Fruit fly (Drosophila melanogaster) whole organism, embryonic: Measurements from ENCODE around the gene dib.

ENCODE experiments used
- ATbp ChIP-seq: fragments of 200-800 bp; sonication (Bioruptor generic); optimal IDR thresholded peaks from 2 replicates; lab custom pipeline; 2017; ENCODE audit warnings: missing biosample characterization, mild to moderate bottlenecking, missing genetic modification characterization, missing genetic modification reagents
- B-H2 ChIP-seq: fragments of 200-800 bp; sonication (Bioruptor generic); optimal IDR thresholded peaks from 2 replicates; lab custom pipeline; 2018; ENCODE audit warnings: missing biosample characterization, mild to moderate bottlenecking, missing genetic modification characterization
- Blimp-1 ChIP-seq: fragments of 200-800 bp; sonication (Bioruptor generic); optimal IDR thresholded peaks from 3 replicates; lab custom pipeline; 2018; ENCODE audit warnings: missing biosample characterization, missing genetic modification characterization, mild to moderate bottlenecking, moderate library complexity, missing genetic modification reagents
- CG11723 ChIP-seq: fragments of 200-800 bp; sonication (Bioruptor generic); optimal IDR thresholded peaks from 2 replicates; lab custom pipeline; 2017; ENCODE audit warnings: missing biosample characterization, mild to moderate bottlenecking, missing genetic modification characterization
- CG12155 ChIP-seq: fragments of 200-800 bp; sonication (Bioruptor generic); optimal IDR thresholded peaks from 3 replicates; lab custom pipeline; 2016; ENCODE audit warnings: missing biosample characterization, missing genetic modification characterization
- CG12299 ChIP-seq: fragments of 200-800 bp; sonication (Bioruptor generic); optimal IDR thresholded peaks from 2 replicates; lab custom pipeline; 2018; ENCODE audit warnings: missing biosample characterization, mild to moderate bottlenecking, missing genetic modification characterization
- CG13424 ChIP-seq: fragments of 200-800 bp; sonication (Bioruptor generic); optimal IDR thresholded peaks from 2 replicates; lab custom pipeline; 2019; ENCODE audit warnings: missing biosample characterization, mild to moderate bottlenecking, missing genetic modification characterization, moderate library complexity
- CG14050 ChIP-seq: fragments of 200-800 bp; sonication (Bioruptor generic); IDR thresholded peaks from 3 replicates; pipeline ENCODE4 v1.3.6; 2022; ENCODE audit warnings: missing biosample characterization, missing genetic modification characterization
- CG1602 ChIP-seq: fragments of 200-800 bp; sonication (Bioruptor generic); optimal IDR thresholded peaks from 3 replicates; lab custom pipeline; 2016; ENCODE audit warnings: missing biosample characterization, missing genetic modification characterization
- CG1603 ChIP-seq: fragments of 200-800 bp; sonication (Bioruptor generic); optimal IDR thresholded peaks from 2 replicates; lab custom pipeline; 2019; ENCODE audit warnings: missing biosample characterization, mild to moderate bottlenecking, missing genetic modification characterization, moderate library complexity
- CG16813 ChIP-seq: fragments of 200-800 bp; sonication (Bioruptor generic); IDR thresholded peaks from 3 replicates; pipeline ENCODE4 v1.3.6; 2022; ENCODE audit warnings: missing biosample characterization, missing genetic modification characterization; ENCODE audit not compliant: partially characterized antibody
- CG18619 ChIP-seq: fragments of 200-800 bp; sonication (Bioruptor generic); optimal IDR thresholded peaks from 3 replicates; lab custom pipeline; 2017; ENCODE audit warnings: missing biosample characterization, mild to moderate bottlenecking, missing genetic modification characterization
- CG32532 ChIP-seq: fragments of 200-800 bp; sonication (Bioruptor generic); IDR thresholded peaks from 2 replicates; pipeline ENCODE4 v1.3.6; 2022; ENCODE audit warnings: missing biosample characterization, missing genetic modification characterization
- CG34224 ChIP-seq: fragments of 200-800 bp; sonication (Bioruptor generic); IDR thresholded peaks from 3 replicates; pipeline ENCODE4 v1.3.6; 2022; ENCODE audit warnings: missing biosample characterization, missing genetic modification characterization; ENCODE audit not compliant: partially characterized antibody
- CG4360 ChIP-seq: fragments of 200-800 bp; sonication (Bioruptor generic); IDR thresholded peaks from 2 replicates; pipeline ENCODE4 v1.3.6; 2022; ENCODE audit warnings: missing biosample characterization, missing genetic modification characterization
- CG4730 ChIP-seq: fragments of 200-800 bp; sonication (Bioruptor generic); IDR thresholded peaks from 2 replicates; pipeline ENCODE4 v1.3.6; 2022; ENCODE audit warnings: missing biosample characterization, missing genetic modification characterization
- CG5245 ChIP-seq: fragments of 200-800 bp; sonication (Bioruptor generic); optimal IDR thresholded peaks from 3 replicates; lab custom pipeline; 2016; ENCODE audit warnings: missing biosample characterization, missing genetic modification characterization
- CG8290 ChIP-seq, 3 experiments: fragments of 200-800 bp; sonication (Bioruptor generic); optimal IDR thresholded peaks; 2 replicates each; lab custom pipeline; 2016 to 2019; ENCODE audit warnings: missing biosample characterization in 3 of 3, missing genetic modification characterization in 3 of 3, mild to moderate bottlenecking in 2 of 3, moderate library complexity in 1 of 3
- CG9727 ChIP-seq: fragments of 200-800 bp; sonication (Bioruptor generic); optimal IDR thresholded peaks from 3 replicates; lab custom pipeline; 2017; ENCODE audit warnings: missing biosample characterization, mild to moderate bottlenecking, missing genetic modification characterization
- CG9876 ChIP-seq: fragments of 200-800 bp; sonication (Bioruptor generic); optimal IDR thresholded peaks from 2 replicates; lab custom pipeline; 2016; ENCODE audit warnings: missing biosample characterization, missing genetic modification characterization
- CHES-1-like ChIP-seq: fragments of 200-800 bp; sonication (Bioruptor generic); optimal IDR thresholded peaks from 2 replicates; lab custom pipeline; 2016; ENCODE audit warnings: missing biosample characterization, missing genetic modification characterization
- CTCF ChIP-seq: fragments of 200-800 bp; sonication (Bioruptor generic); optimal IDR thresholded peaks from 2 replicates; lab custom pipeline; 2017; ENCODE audit warnings: missing biosample characterization, mild to moderate bottlenecking, missing genetic modification characterization, moderate library complexity
- CoRest ChIP-seq: fragments of 200-800 bp; sonication (Bioruptor generic); optimal IDR thresholded peaks from 3 replicates; lab custom pipeline; 2018; ENCODE audit warnings: missing biosample characterization, mild to moderate bottlenecking, missing genetic modification characterization, moderate library complexity
- D19B ChIP-seq: fragments of 200-800 bp; sonication (Bioruptor generic); optimal IDR thresholded peaks from 2 replicates; lab custom pipeline; 2017; ENCODE audit warnings: missing biosample characterization, mild to moderate bottlenecking, missing genetic modification characterization
- Dad ChIP-seq: fragments of 200-800 bp; sonication (Bioruptor generic); optimal IDR thresholded peaks from 3 replicates; lab custom pipeline; 2016; ENCODE audit warnings: missing biosample characterization, missing genetic modification characterization
- Mad ChIP-seq: fragments of 200-800 bp; sonication (Bioruptor generic); optimal IDR thresholded peaks from 2 replicates; lab custom pipeline; 2016; ENCODE audit warnings: missing biosample characterization, missing genetic modification characterization
- Max ChIP-seq: fragments of 200-800 bp; sonication (Bioruptor generic); optimal IDR thresholded peaks from 2 replicates; lab custom pipeline; 2016; ENCODE audit warnings: missing biosample characterization, mild to moderate bottlenecking, missing genetic modification characterization
- Ptx1 ChIP-seq: fragments of 200-800 bp; sonication (Bioruptor generic); IDR thresholded peaks from 2 replicates; pipeline ENCODE4 v1.3.6; 2022; ENCODE audit warnings: missing biosample characterization, missing genetic modification characterization
- Scr ChIP-seq: fragments of 200-800 bp; sonication (Bioruptor generic); IDR thresholded peaks from 2 replicates; pipeline ENCODE4 v1.3.6; 2022; ENCODE audit warnings: missing biosample characterization, missing genetic modification characterization; ENCODE audit not compliant: partially characterized antibody
- Tbp ChIP-seq: fragments of >200 bp; optimal IDR thresholded peaks from 2 replicates; lab custom pipeline; 2018; ENCODE audit warnings: missing biosample characterization, missing genetic modification characterization
- ase ChIP-seq: fragments of 200-800 bp; sonication (Bioruptor generic); IDR thresholded peaks from 3 replicates; pipeline ENCODE4 v1.3.6; 2022; ENCODE audit warnings: missing biosample characterization, missing genetic modification characterization
- bab2 ChIP-seq: fragments of 200-800 bp; sonication (Bioruptor generic); optimal IDR thresholded peaks from 2 replicates; lab custom pipeline; 2016; ENCODE audit warnings: missing biosample characterization, missing genetic modification characterization
- bbx ChIP-seq: fragments of 200-800 bp; sonication (Bioruptor generic); IDR thresholded peaks from 2 replicates; pipeline ENCODE4 v1.3.6; 2022; ENCODE audit warnings: missing biosample characterization, missing genetic modification characterization; ENCODE audit not compliant: partially characterized antibody
- chinmo ChIP-seq: fragments of 200-800 bp; sonication (Bioruptor generic); IDR thresholded peaks from 4 replicates; pipeline ENCODE4 v1.3.6; 2022; ENCODE audit warnings: missing biosample characterization, missing genetic modification characterization; ENCODE audit not compliant: partially characterized antibody
- crc ChIP-seq: fragments of 200-800 bp; sonication (Bioruptor generic); optimal IDR thresholded peaks from 2 replicates; lab custom pipeline; 2016; ENCODE audit warnings: missing biosample characterization, missing genetic modification characterization
- croc ChIP-seq: fragments of 200-800 bp; sonication (Bioruptor generic); conservative IDR thresholded peaks from 3 replicates; pipeline ENCODE4 v1.3.6; 2022; ENCODE audit warnings: missing biosample characterization, missing genetic modification characterization
- cwo ChIP-seq: fragments of 200-800 bp; sonication (Bioruptor generic); optimal IDR thresholded peaks from 3 replicates; lab custom pipeline; 2017; ENCODE audit warnings: missing biosample characterization, missing genetic modification characterization, mild to moderate bottlenecking, moderate library complexity, missing genetic modification reagents
- disco-r ChIP-seq: fragments of 200-800 bp; sonication (Bioruptor generic); optimal IDR thresholded peaks from 2 replicates; lab custom pipeline; 2016; ENCODE audit warnings: missing biosample characterization, missing genetic modification characterization
- dm ChIP-seq: fragments of 200-800 bp; sonication (Bioruptor generic); optimal IDR thresholded peaks from 3 replicates; lab custom pipeline; 2016; ENCODE audit warnings: missing biosample characterization, missing genetic modification characterization
- esg ChIP-seq: fragments of 200-800 bp; sonication (Bioruptor generic); conservative IDR thresholded peaks from 2 replicates; pipeline ENCODE4 v1.3.6; 2022; ENCODE audit warnings: missing biosample characterization, missing genetic modification characterization
- gcm ChIP-seq: fragments of 200-800 bp; sonication (Bioruptor generic); optimal IDR thresholded peaks from 2 replicates; lab custom pipeline; 2019; ENCODE audit warnings: missing biosample characterization, mild to moderate bottlenecking, missing genetic modification characterization, moderate library complexity
- inv ChIP-seq: fragments of 200-800 bp; sonication (Bioruptor generic); IDR thresholded peaks from 2 replicates; pipeline ENCODE4 v1.3.6; 2022; ENCODE audit warnings: missing biosample characterization, missing genetic modification characterization; ENCODE audit not compliant: partially characterized antibody
- knrl ChIP-seq: fragments of 200-800 bp; sonication (Bioruptor generic); IDR thresholded peaks from 3 replicates; pipeline ENCODE4 v1.3.6; 2022; ENCODE audit warnings: missing biosample characterization, missing genetic modification characterization; ENCODE audit not compliant: partially characterized antibody
- lmd ChIP-seq: fragments of 200-800 bp; sonication (Bioruptor generic); IDR thresholded peaks from 2 replicates; pipeline ENCODE4 v1.3.6; 2022; ENCODE audit warnings: missing biosample characterization, missing genetic modification characterization
- luna ChIP-seq: fragments of 200-800 bp; sonication (Bioruptor generic); optimal IDR thresholded peaks from 2 replicates; lab custom pipeline; 2016; ENCODE audit warnings: missing biosample characterization, missing genetic modification characterization
- nerfin-2 ChIP-seq: fragments of 200-800 bp; sonication (Bioruptor generic); IDR thresholded peaks from 2 replicates; pipeline ENCODE4 v1.3.6; 2022; ENCODE audit warnings: missing biosample characterization, missing genetic modification characterization; ENCODE audit not compliant: partially characterized antibody
- psq ChIP-seq: fragments of 200-800 bp; sonication (Bioruptor generic); optimal IDR thresholded peaks from 2 replicates; lab custom pipeline; 2017; ENCODE audit warnings: missing biosample characterization, missing genetic modification characterization
- sisA ChIP-seq: fragments of 200-800 bp; sonication (Bioruptor generic); IDR thresholded peaks from 2 replicates; pipeline ENCODE4 v1.3.6; 2022; ENCODE audit warnings: missing biosample characterization, missing genetic modification characterization
- wdn ChIP-seq: fragments of 200-800 bp; sonication (Bioruptor generic); IDR thresholded peaks from 2 replicates; pipeline ENCODE4 v1.3.6; 2022; ENCODE audit warnings: missing biosample characterization, missing genetic modification characterization
- wek ChIP-seq: fragments of 200-800 bp; sonication (Bioruptor generic); optimal IDR thresholded peaks from 3 replicates; lab custom pipeline; 2018; ENCODE audit warnings: missing biosample characterization, mild to moderate bottlenecking, missing genetic modification characterization, moderate library complexity
- zf30C ChIP-seq: fragments of 200-800 bp; sonication (Bioruptor generic); optimal IDR thresholded peaks from 3 replicates; lab custom pipeline; 2018; ENCODE audit warnings: missing biosample characterization, mild to moderate bottlenecking, missing genetic modification characterization

dib gene

DNA sequence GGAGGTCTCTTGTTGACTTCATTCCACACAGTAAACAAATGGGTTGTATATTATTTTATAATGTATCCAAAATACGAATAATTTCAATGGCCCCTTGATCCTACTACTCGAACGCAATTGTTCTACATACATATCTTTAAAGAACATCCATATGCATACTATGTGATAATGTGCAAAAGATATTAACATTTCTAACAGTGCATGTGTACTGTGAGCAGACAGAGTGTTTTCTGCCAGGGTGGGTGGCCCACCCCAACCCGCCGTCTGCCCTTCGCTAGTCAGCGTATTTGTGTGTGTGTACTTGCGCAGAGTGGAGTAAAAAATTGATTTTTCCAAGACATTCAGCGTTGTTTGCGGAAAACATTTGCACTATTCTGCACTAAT is 8.9 kb downstream of the dib start (continued):
- TF ChIP-seq zf30C (GFP tag; lab: Kevin White, UChicago) (no peak), CG16813 (GFP tag; lab: Robert Waterston, UW) (no peak), croc (GFP tag; lab: Robert Waterston, UW) (no peak), Tbp (GFP tag; lab: Kevin White, UChicago) (no peak), wdn (GFP tag; lab: Robert Waterston, UW) (no peak), CTCF (GFP tag; lab: Kevin White, UChicago) (no peak), CG9727 (GFP tag; lab: Kevin White, UChicago) (no peak), CG12155 (GFP tag; lab: Kevin White, UChicago) (no peak), CG9876 (GFP tag; lab: Kevin White, UChicago) (peak; percentile 8), CG1602 (GFP tag; lab: Kevin White, UChicago) (peak; percentile 49), CG34224 (no peak), gcm (no peak), wek (no peak), dm (GFP tag; lab: Kevin White, UChicago) (no peak), Blimp-1 (GFP tag; lab: Kevin White, UChicago) (peak; percentile 56), CG1603 (tag; lab: Kevin White, UChicago) (peak; percentile 90), chinmo (GFP tag; lab: Robert Waterston, UW) (no peak), crc (no peak), CG12299 (tag; lab: Kevin White, UChicago) (peak; percentile 32), Mad (GFP tag; lab: Kevin White, UChicago) (no peak), CHES-1-like (GFP tag; lab: Kevin White, UChicago) (no peak), cwo (no peak), B-H2 (GFP tag; lab: Kevin White, UChicago) (no peak), lmd (peak; percentile 75), CG13424 (tag; lab: Kevin White, UChicago) (peak; percentile 21), CG32532 (GFP tag; lab: Robert Waterston, UW) (peak; percentile 79), CG4360 (GFP tag; lab: Robert Waterston, UW) (no peak), CG4730 (peak; percentile 26; the same call in 1 of the 2 replicates), esg (GFP tag; lab: Robert Waterston, UW) (peak; percentile 81), psq (GFP tag; lab: Kevin White, UChicago) (no peak), sisA (GFP tag; lab: Robert Waterston, UW) (peak; percentile 82), luna (GFP tag; lab: Kevin White, UChicago) (no peak), ATbp (GFP tag; lab: Kevin White, UChicago) (peak; percentile 76), knrl (GFP tag; lab: Robert Waterston, UW) (no peak), Max (no peak), Dad (no peak), Ptx1 (GFP tag; lab: Robert Waterston, UW) (peak; percentile 78), CG14050 (GFP tag; lab: Robert Waterston, UW) (peak; percentile 74), bbx (no peak), nerfin-2 (GFP tag; lab: Robert Waterston, UW) (no peak), CG5245 (GFP tag; lab: Kevin White, UChicago) (peak; percentile 62), CG11723 (no peak), Scr (GFP tag; lab: Robert Waterston, UW) (no peak), CoRest (tag; lab: Kevin White, UChicago) (no peak), CG8290 (GFP tag; optimal IDR thresholded peaks at IDR 0.05; lab: Kevin White, UChicago) (no peak), CG8290 (tag; optimal IDR thresholded peaks at IDR 0.05; lab: Kevin White, UChicago) (peak in 1 of 2 experiments; percentile 95), D19B (GFP tag; lab: Kevin White, UChicago) (no peak), ase (peak; percentile 78), inv (GFP tag; lab: Robert Waterston, UW) (no peak), bab2 (GFP tag; lab: Kevin White, UChicago) (peak; percentile 57), disco-r (no peak), CG18619 (GFP tag; lab: Kevin White, UChicago) (no peak)
